Worm (Caenorhabditis elegans) whole organism, late embryonic: ENCODE measurements around the gene T23B12.5.

Experiments used
- C38D4.7 ChIP-seq: fragments of 200-800 bp; sonication (Bioruptor generic); optimal IDR thresholded peaks from 2 replicates; lab custom pipeline; 2018; ENCODE audit warnings: mild to moderate bottlenecking, missing genetic modification characterization, moderate library complexity, missing compliant biosample characterization
- K09A11.1 ChIP-seq: sonication (generic microtip); optimal IDR thresholded peaks from 2 replicates; lab custom pipeline; 2017; ENCODE audit warnings: antibody characterized with exemption, mild to moderate bottlenecking, missing genetic modification characterization, missing compliant biosample characterization; ENCODE audit not compliant: insufficient read depth
- ceh-14 ChIP-seq: sonication (generic microtip); optimal IDR thresholded peaks from 2 replicates; lab custom pipeline; 2016; ENCODE audit warnings: missing genotype, missing genetic modification characterization, missing compliant biosample characterization
- ceh-18 ChIP-seq: sonication (generic microtip); optimal IDR thresholded peaks from 2 replicates; lab custom pipeline; 2016; ENCODE audit warnings: missing genetic modification characterization, missing compliant biosample characterization
- ceh-19 ChIP-seq: fragments of 200-800 bp; sonication (Bioruptor generic); optimal IDR thresholded peaks from 2 replicates; lab custom pipeline; 2018; ENCODE audit warnings: mild to moderate bottlenecking, missing genetic modification characterization, missing compliant biosample characterization
- ceh-2 ChIP-seq: sonication (generic microtip); optimal IDR thresholded peaks from 2 replicates; lab custom pipeline; 2016; ENCODE audit warnings: missing genotype, missing genetic modification characterization, missing compliant biosample characterization
- ceh-22 ChIP-seq: sonication (generic microtip); optimal IDR thresholded peaks from 2 replicates; lab custom pipeline; 2017; ENCODE audit warnings: missing biosample characterization, missing genetic modification characterization
- ceh-24 ChIP-seq: sonication (generic microtip); optimal IDR thresholded peaks from 2 replicates; lab custom pipeline; 2016; ENCODE audit warnings: mild to moderate bottlenecking, missing genetic modification characterization, missing compliant biosample characterization
- ceh-30 ChIP-seq: fragments of 150-350 bp; optimal IDR thresholded peaks from 2 replicates; lab custom pipeline; 2014; ENCODE audit warnings: missing biosample characterization, missing genetic modification characterization
- ceh-31 ChIP-seq: sonication (generic microtip); optimal IDR thresholded peaks from 2 replicates; lab custom pipeline; 2016; ENCODE audit warnings: missing genetic modification characterization, missing compliant biosample characterization
- ceh-45 ChIP-seq: fragments of 200-800 bp; sonication (Bioruptor generic); IDR thresholded peaks from 2 replicates; pipeline ENCODE4 v1.3.6; 2022; ENCODE audit warnings: missing genetic modification reagents, missing genetic modification characterization, missing compliant biosample characterization
- ceh-48 ChIP-seq: sonication (generic microtip); optimal IDR thresholded peaks from 2 replicates; lab custom pipeline; 2016; ENCODE audit warnings: missing genetic modification characterization, inconsistent platforms, missing compliant biosample characterization
- ceh-9 ChIP-seq: sonication (generic microtip); optimal IDR thresholded peaks from 2 replicates; lab custom pipeline; 2016; ENCODE audit warnings: mild to moderate bottlenecking, missing genetic modification characterization, inconsistent platforms, missing compliant biosample characterization
- che-1 ChIP-seq: sonication (generic microtip); optimal IDR thresholded peaks from 2 replicates; lab custom pipeline; 2016; ENCODE audit warnings: mild to moderate bottlenecking, missing genetic modification characterization, missing compliant biosample characterization
- dmd-4 ChIP-seq: sonication (generic microtip); optimal IDR thresholded peaks from 2 replicates; lab custom pipeline; 2016; ENCODE audit warnings: borderline replicate concordance, missing genetic modification characterization, missing compliant biosample characterization
- dve-1 ChIP-seq: sonication (generic microtip); optimal IDR thresholded peaks from 2 replicates; lab custom pipeline; 2017; ENCODE audit warnings: antibody characterized with exemption, mild to moderate bottlenecking, missing genetic modification characterization, missing compliant biosample characterization
- elt-2 ChIP-seq: sonication (generic microtip); optimal IDR thresholded peaks from 2 replicates; lab custom pipeline; 2016; ENCODE audit warnings: missing genetic modification reagents, missing genetic modification characterization, missing compliant biosample characterization
- ets-4 ChIP-seq: sonication (generic microtip); optimal IDR thresholded peaks from 2 replicates; lab custom pipeline; 2016; ENCODE audit warnings: missing genetic modification characterization, missing compliant biosample characterization
- fkh-6 ChIP-seq: sonication (generic microtip); optimal IDR thresholded peaks from 2 replicates; lab custom pipeline; 2016; ENCODE audit warnings: missing genetic modification characterization, missing compliant biosample characterization
- gmeb-2 ChIP-seq: sonication (generic microtip); optimal IDR thresholded peaks from 2 replicates; lab custom pipeline; 2016; ENCODE audit warnings: missing genetic modification characterization, inconsistent platforms, missing compliant biosample characterization
- hlh-15 ChIP-seq: sonication (generic microtip); optimal IDR thresholded peaks from 2 replicates; lab custom pipeline; 2016; ENCODE audit warnings: missing genetic modification characterization, missing compliant biosample characterization
- hlh-30 ChIP-seq: sonication (generic microtip); optimal IDR thresholded peaks from 2 replicates; lab custom pipeline; 2017; ENCODE audit warnings: antibody characterized with exemption, missing genetic modification characterization, missing compliant biosample characterization; ENCODE audit not compliant: insufficient read depth
- lin-11 ChIP-seq: fragments of 200-800 bp; sonication (Bioruptor generic); optimal IDR thresholded peaks from 2 replicates; lab custom pipeline; 2018; ENCODE audit warnings: mild to moderate bottlenecking, missing genetic modification characterization, missing compliant biosample characterization
- mec-3 ChIP-seq: sonication (generic microtip); optimal IDR thresholded peaks from 2 replicates; lab custom pipeline; 2016; ENCODE audit warnings: borderline replicate concordance, missing genetic modification characterization, missing compliant biosample characterization
- nfya-1 ChIP-seq: sonication (generic microtip); optimal IDR thresholded peaks from 2 replicates; lab custom pipeline; 2017; ENCODE audit warnings: missing genetic modification characterization, mild to moderate bottlenecking, missing compliant biosample characterization, antibody characterized with exemption, moderate library complexity
- nhr-11 ChIP-seq: fragments of 150-350 bp; optimal IDR thresholded peaks from 2 replicates; lab custom pipeline; 2014; ENCODE audit warnings: missing biosample characterization, missing genetic modification characterization
- pag-3 ChIP-seq: sonication (generic microtip); optimal IDR thresholded peaks from 2 replicates; lab custom pipeline; 2016; ENCODE audit warnings: missing compliant biosample characterization, missing genetic modification characterization, borderline replicate concordance
- pax-1 ChIP-seq: fragments of 150-350 bp; optimal IDR thresholded peaks from 2 replicates; lab custom pipeline; 2014; ENCODE audit warnings: missing biosample characterization, missing genetic modification characterization
- pha-2 ChIP-seq: sonication (generic microtip); optimal IDR thresholded peaks from 2 replicates; lab custom pipeline; 2017; ENCODE audit warnings: mild to moderate bottlenecking, missing genetic modification characterization, missing compliant biosample characterization
- ref-2 ChIP-seq: sonication (generic microtip); optimal IDR thresholded peaks from 2 replicates; lab custom pipeline; 2016; ENCODE audit warnings: missing genetic modification characterization, missing compliant biosample characterization
- sdc-2 ChIP-seq: sonication (generic microtip); optimal IDR thresholded peaks from 2 replicates; lab custom pipeline; 2016; ENCODE audit warnings: missing genotype, missing genetic modification characterization, missing compliant biosample characterization
- ttx-3 ChIP-seq: sonication (generic microtip); optimal IDR thresholded peaks from 2 replicates; lab custom pipeline; 2016; ENCODE audit warnings: missing genetic modification reagents, missing genetic modification characterization, missing compliant biosample characterization
- ztf-16 ChIP-seq: sonication (generic microtip); optimal IDR thresholded peaks from 2 replicates; lab custom pipeline; 2017; ENCODE audit warnings: missing genetic modification characterization, missing compliant biosample characterization

The T23B12.5 gene

DNA sequence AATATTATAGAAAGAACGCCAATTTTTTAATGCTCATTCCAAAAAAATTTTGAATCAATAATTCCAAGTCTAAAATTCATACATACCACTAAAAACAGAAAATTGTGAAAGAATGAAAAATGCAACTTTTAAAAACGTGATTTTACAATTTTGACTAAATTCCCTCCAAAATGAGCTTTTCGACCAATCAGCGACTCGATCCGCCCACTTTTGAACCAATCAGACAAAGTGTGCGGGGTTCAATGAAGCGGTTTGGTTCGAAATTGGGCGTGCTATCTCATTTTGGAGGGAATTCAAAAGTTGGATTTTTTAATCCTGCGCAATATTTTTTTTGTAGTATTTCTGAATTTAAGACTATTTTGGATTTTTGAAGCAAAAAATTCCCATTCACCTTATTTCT lies 30.6 kb downstream of the T23B12.5 start:
- TF ChIP-seq mec-3 (no peak), nfya-1 (tag; lab: Kevin White, UChicago) (peak; percentile 54)

DNA sequence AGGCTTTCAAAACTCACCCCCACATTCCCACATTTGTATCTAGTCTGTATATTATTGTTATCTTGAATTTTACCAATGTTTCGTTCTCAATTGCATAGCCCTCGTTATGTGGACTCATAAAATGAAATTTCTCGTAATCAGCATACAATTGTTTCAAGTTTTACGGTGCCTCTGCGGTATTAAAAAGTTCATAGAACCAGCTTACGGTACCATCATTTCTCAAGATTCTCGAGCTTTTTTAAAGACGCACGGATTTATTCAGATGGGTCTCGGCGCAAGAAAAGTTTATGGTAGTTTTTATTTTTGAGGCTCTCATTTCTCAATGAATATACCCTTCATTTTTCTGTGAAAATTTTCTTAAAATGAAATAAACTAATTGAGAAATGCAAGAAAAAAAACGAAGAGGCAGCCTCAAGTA lies 32.7 kb downstream of the T23B12.5 start:
- TF ChIP-seq ceh-22 (tag; lab: Kevin White, UChicago) (no peak), ttx-3 (tag; lab: Kevin White, UChicago) (no peak), K09A11.1 (no peak), ceh-18 (tag; lab: Kevin White, UChicago) (no peak), ceh-19 (GFP tag; lab: Kevin White, UChicago) (no peak), gmeb-2 (no peak), ceh-48 (tag; lab: Kevin White, UChicago) (no peak), sdc-2 (tag; lab: Kevin White, UChicago) (no peak), mec-3 (no peak), hlh-30 (tag; lab: Kevin White, UChicago) (no peak), che-1 (tag; lab: Kevin White, UChicago) (no peak), ceh-45 (GFP tag; lab: Robert Waterston, UW) (no peak), lin-11 (no peak)
- TF ChIP-seq, all 69 proteins: peak for 0

DNA sequence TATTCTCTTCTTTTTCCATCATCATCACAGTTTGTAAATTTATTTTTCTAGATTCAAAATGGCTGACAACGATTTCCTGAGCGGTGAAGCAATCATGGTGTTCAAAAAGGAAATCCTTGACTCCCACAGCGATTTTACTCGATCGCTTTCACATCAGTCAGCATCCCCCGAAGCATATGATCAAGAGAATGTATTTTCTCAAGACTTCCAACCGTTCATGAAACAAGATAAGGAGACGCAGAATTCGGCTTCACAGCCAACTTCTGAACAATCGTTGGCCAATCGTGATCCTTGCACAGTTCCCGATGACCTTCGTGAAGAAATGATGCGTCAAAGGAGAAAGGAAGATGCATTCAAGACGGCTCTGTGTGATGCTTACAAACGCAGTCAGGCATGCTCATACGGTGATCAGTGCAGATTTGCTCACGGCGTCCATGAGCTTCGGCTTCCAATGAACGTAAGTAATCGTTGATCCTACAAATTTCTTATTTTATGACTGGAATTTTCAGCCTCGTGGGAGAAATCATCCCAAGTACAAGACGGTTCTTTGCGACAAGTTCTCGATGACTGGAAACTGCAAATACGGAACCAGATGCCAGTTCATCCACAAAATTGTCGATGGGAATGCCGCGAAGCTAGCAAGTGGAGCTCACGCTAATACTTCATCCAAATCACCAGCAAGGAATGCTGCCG lies 33.6 kb downstream of the T23B12.5 start, which contains the start of gene pos-1:
Gene pos-1, plus strand, starts transcription at position 51 of the 693 bp plus-strand sequence.
- TF ChIP-seq ztf-16 (tag; lab: Kevin White, UChicago) (no peak), pax-1 (tag; lab: Kevin White, UChicago) (no peak), dve-1 (tag; lab: Kevin White, UChicago) (no peak), pha-2 (tag; lab: Kevin White, UChicago) (no peak), ref-2 (tag; lab: Kevin White, UChicago) (no peak), dmd-4 (tag; lab: Kevin White, UChicago) (no peak), ceh-14 (no peak), ceh-9 (tag; lab: Kevin White, UChicago) (no peak), nhr-11 (no peak), ets-4 (tag; lab: Kevin White, UChicago) (no peak), ceh-31 (tag; lab: Kevin White, UChicago) (no peak), ceh-24 (tag; lab: Kevin White, UChicago) (no peak), ceh-30 (tag; lab: Kevin White, UChicago) (no peak), fkh-6 (tag; lab: Kevin White, UChicago) (no peak), C38D4.7 (GFP tag; lab: Kevin White, UChicago) (no peak), ceh-45 (GFP tag; lab: Robert Waterston, UW) (no peak)
- TF ChIP-seq, all 69 proteins: peak for 0

DNA sequence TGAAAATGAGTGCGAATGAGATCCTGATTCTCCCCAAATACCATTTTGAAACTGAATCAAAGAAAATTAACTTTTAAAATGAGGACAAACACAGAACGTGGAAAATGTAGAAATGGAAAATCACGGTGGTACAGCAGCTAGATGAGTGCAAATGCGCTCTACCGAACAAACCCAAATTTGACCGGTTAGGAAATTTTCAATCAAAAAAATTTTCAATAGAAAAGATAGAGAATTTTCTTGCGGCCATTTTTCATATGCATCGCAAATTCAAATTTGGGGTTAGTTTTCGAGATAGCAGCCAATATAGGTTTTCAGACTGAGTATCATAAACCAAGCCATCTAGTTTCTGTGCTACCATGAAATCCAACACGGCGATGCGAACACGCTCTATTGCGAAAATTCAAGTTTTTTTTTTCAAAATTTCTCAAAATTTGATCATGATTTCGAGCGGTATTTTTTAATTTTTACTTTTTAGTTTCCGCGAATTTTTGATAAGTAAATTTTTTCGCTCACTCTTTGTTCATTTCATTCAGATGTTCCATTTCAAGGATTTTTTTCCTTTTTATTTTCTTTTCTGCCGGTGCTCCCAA lies 34.3 kb downstream of the T23B12.5 start, which contains the start of gene vha-18:
Gene vha-18, minus strand, starts transcription at position 51 of the 590 bp plus-strand sequence.
- TF ChIP-seq hlh-15 (tag; lab: Kevin White, UChicago): no peak
- no peak for TF ChIP-seq ceh-22 (tag; lab: Kevin White, UChicago)
- no peak for TF ChIP-seq elt-2 (tag; lab: Kevin White, UChicago)
- no peak for TF ChIP-seq pax-1 (tag; lab: Kevin White, UChicago)
- TF ChIP-seq pag-3 (tag; lab: Kevin White, UChicago): no peak
- TF ChIP-seq fkh-6 (tag; lab: Kevin White, UChicago): no peak
- TF ChIP-seq ceh-2: no peak
